Fruit fly (Drosophila melanogaster) whole organism, embryonic: ENCODE data around the gene Or7a.
A peak's percentile ranks its signal among the peaks of the same experiment; 100 is the strongest.

Source experiments
- BEAF-32 ChIP-seq: fragments of 200-800 bp; sonication (Bioruptor generic); optimal IDR thresholded peaks from 3 replicates; lab custom pipeline; 2017; ENCODE audit warnings: missing biosample characterization, missing genetic modification characterization, mild to moderate bottlenecking, moderate library complexity, missing genetic modification reagents
- CG11247 ChIP-seq: fragments of 200-800 bp; sonication (Bioruptor generic); IDR thresholded peaks from 2 replicates; pipeline ENCODE4 v1.3.6; 2022; ENCODE audit warnings: missing biosample characterization, missing genetic modification characterization
- CG11696 ChIP-seq: fragments of 200-800 bp; sonication (Bioruptor generic); IDR thresholded peaks from 2 replicates; pipeline ENCODE4 v1.3.6; 2022; ENCODE audit warnings: missing biosample characterization, missing genetic modification characterization
- CG13296 ChIP-seq: fragments of 200-800 bp; sonication (Bioruptor generic); optimal IDR thresholded peaks from 3 replicates; lab custom pipeline; 2018; ENCODE audit warnings: missing biosample characterization, mild to moderate bottlenecking, missing genetic modification characterization
- CG1602 ChIP-seq: fragments of 200-800 bp; sonication (Bioruptor generic); optimal IDR thresholded peaks from 3 replicates; lab custom pipeline; 2016; ENCODE audit warnings: missing biosample characterization, missing genetic modification characterization
- CG16815 ChIP-seq: fragments of 200-800 bp; sonication (Bioruptor generic); optimal IDR thresholded peaks from 3 replicates; lab custom pipeline; 2017; ENCODE audit warnings: missing biosample characterization, mild to moderate bottlenecking, missing genetic modification characterization
- CG17359 ChIP-seq: fragments of 200-800 bp; sonication (Bioruptor generic); optimal IDR thresholded peaks from 3 replicates; lab custom pipeline; 2018; ENCODE audit warnings: missing biosample characterization, mild to moderate bottlenecking, missing genetic modification characterization, moderate library complexity
- CG17829 ChIP-seq: fragments of 200-800 bp; optimal IDR thresholded peaks from 2 replicates; lab custom pipeline; 2019; ENCODE audit warnings: missing biosample characterization, mild to moderate bottlenecking, missing genetic modification characterization, moderate library complexity
- CG2712 ChIP-seq: fragments of 200-800 bp; optimal IDR thresholded peaks from 3 replicates; lab custom pipeline; 2019; ENCODE audit warnings: missing biosample characterization, mild to moderate bottlenecking, missing genetic modification characterization, moderate library complexity
- CG31224 ChIP-seq: fragments of 200-800 bp; sonication (Bioruptor generic); IDR thresholded peaks from 2 replicates; pipeline ENCODE4 v1.3.6; 2022; ENCODE audit warnings: missing biosample characterization, missing genetic modification characterization
- CG33557 ChIP-seq: fragments of 200-800 bp; sonication (Bioruptor generic); optimal IDR thresholded peaks from 2 replicates; lab custom pipeline; 2019; ENCODE audit warnings: missing biosample characterization, mild to moderate bottlenecking, missing genetic modification characterization, moderate library complexity
- CG43689 ChIP-seq: fragments of 200-800 bp; sonication (Bioruptor generic); IDR thresholded peaks from 2 replicates; pipeline ENCODE4 v1.3.6; 2022; ENCODE audit warnings: missing biosample characterization, missing genetic modification characterization
- CG4854 ChIP-seq: fragments of 200-800 bp; sonication (Bioruptor generic); optimal IDR thresholded peaks from 2 replicates; lab custom pipeline; 2016; ENCODE audit warnings: missing biosample characterization, missing genetic modification characterization, inconsistent platforms
- CG6813 ChIP-seq: fragments of 200-800 bp; sonication (Bioruptor generic); optimal IDR thresholded peaks from 2 replicates; lab custom pipeline; 2017; ENCODE audit warnings: missing biosample characterization, missing genetic modification characterization, mild to moderate bottlenecking, moderate library complexity, missing genetic modification reagents
- CG7271 ChIP-seq: fragments of 200-800 bp; sonication (Bioruptor generic); optimal IDR thresholded peaks from 2 replicates; lab custom pipeline; 2018; ENCODE audit warnings: missing biosample characterization, mild to moderate bottlenecking, missing genetic modification characterization, moderate library complexity
- CG7556 ChIP-seq: fragments of 200-800 bp; sonication (Bioruptor generic); optimal IDR thresholded peaks from 2 replicates; lab custom pipeline; 2017; ENCODE audit warnings: missing biosample characterization, mild to moderate bottlenecking, missing genetic modification characterization
- CG7987 ChIP-seq: fragments of 200-800 bp; sonication (Bioruptor generic); optimal IDR thresholded peaks from 2 replicates; lab custom pipeline; 2018; ENCODE audit warnings: missing biosample characterization, mild to moderate bottlenecking, missing genetic modification characterization, moderate library complexity
- CG8290 ChIP-seq, 3 experiments: fragments of 200-800 bp; sonication (Bioruptor generic); optimal IDR thresholded peaks; 2 replicates each; lab custom pipeline; 2016 to 2019; ENCODE audit warnings: missing biosample characterization in 3 of 3, missing genetic modification characterization in 3 of 3, mild to moderate bottlenecking in 2 of 3, moderate library complexity in 1 of 3
- CkIIα-i1 ChIP-seq: fragments of 200-800 bp; sonication (Bioruptor generic); IDR thresholded peaks from 2 replicates; pipeline ENCODE4 v1.3.6; 2022; ENCODE audit warnings: missing biosample characterization, missing genetic modification characterization
- Dref ChIP-seq: fragments of 200-800 bp; sonication (Bioruptor generic); IDR thresholded peaks from 2 replicates; pipeline ENCODE4 v1.3.6; 2022; ENCODE audit warnings: missing biosample characterization, missing genetic modification characterization
- Eip74EF ChIP-seq, 2 experiments: fragments of 200-800 bp in 1 of 2; fragments of >200 bp in 1 of 2; sonication (Bioruptor generic) in 1 of 2; optimal IDR thresholded peaks; 2 replicates each; lab custom pipeline; 2017 to 2019; ENCODE audit warnings: missing biosample characterization in 2 of 2, missing genetic modification characterization in 2 of 2, mild to moderate bottlenecking in 1 of 2, moderate library complexity in 1 of 2
- Ets65A ChIP-seq: fragments of 200-800 bp; sonication (Bioruptor generic); peaks from one replicate; lab custom pipeline; 2016; ENCODE audit warnings: missing biosample characterization, missing genetic modification characterization
- H2.0 ChIP-seq: fragments of 200-800 bp; sonication (Bioruptor generic); IDR thresholded peaks from 2 replicates; pipeline ENCODE4 v1.3.6; 2022; ENCODE audit warnings: missing biosample characterization, missing genetic modification characterization
- HLH54F ChIP-seq: fragments of 200-800 bp; sonication (Bioruptor generic); optimal IDR thresholded peaks from 3 replicates; lab custom pipeline; 2016; ENCODE audit warnings: missing biosample characterization, missing genetic modification characterization
- Jarid2 ChIP-seq: fragments of 200-800 bp; sonication (Bioruptor generic); optimal IDR thresholded peaks from 3 replicates; lab custom pipeline; 2017; ENCODE audit warnings: mild to moderate bottlenecking, missing biosample characterization, missing genetic modification reagents, missing genetic modification characterization
- Med ChIP-seq: fragments of 200-800 bp; sonication (Bioruptor generic); peaks from one replicate; lab custom pipeline; 2016; ENCODE audit warnings: missing biosample characterization, missing genetic modification characterization, mild to moderate bottlenecking, inconsistent platforms, moderate library complexity
- Meics ChIP-seq: fragments of 200-800 bp; sonication (Bioruptor generic); optimal IDR thresholded peaks from 2 replicates; lab custom pipeline; 2017; ENCODE audit warnings: missing biosample characterization, mild to moderate bottlenecking, missing genetic modification characterization
- Mes4 ChIP-seq: fragments of 200-800 bp; sonication (Bioruptor generic); optimal IDR thresholded peaks from 2 replicates; lab custom pipeline; 2016; ENCODE audit warnings: missing biosample characterization, missing genetic modification characterization
- NFAT ChIP-seq: fragments of 200-800 bp; sonication (Bioruptor generic); IDR thresholded peaks from 2 replicates; pipeline ENCODE4 v1.3.6; 2022; ENCODE audit warnings: missing biosample characterization, missing genetic modification characterization
- NK7.1 ChIP-seq: fragments of 200-800 bp; sonication (Bioruptor generic); optimal IDR thresholded peaks from 3 replicates; lab custom pipeline; 2016; ENCODE audit warnings: missing biosample characterization, missing genetic modification characterization
- Nf-YB ChIP-seq: fragments of 200-800 bp; sonication (Bioruptor generic); optimal IDR thresholded peaks from 3 replicates; lab custom pipeline; 2019; ENCODE audit warnings: missing biosample characterization, mild to moderate bottlenecking, missing genetic modification characterization, moderate library complexity
- Oaz ChIP-seq: fragments of 200-800 bp; sonication (Bioruptor generic); IDR thresholded peaks from 2 replicates; pipeline ENCODE4 v1.3.6; 2022; ENCODE audit warnings: missing biosample characterization, missing genetic modification characterization
- ap ChIP-seq: fragments of 200-800 bp; sonication (Bioruptor generic); IDR thresholded peaks from 2 replicates; pipeline ENCODE4 v1.3.6; 2022; ENCODE audit warnings: missing biosample characterization, missing genetic modification characterization
- bigmax ChIP-seq: fragments of 200-800 bp; sonication (Bioruptor generic); optimal IDR thresholded peaks from 2 replicates; lab custom pipeline; 2018; ENCODE audit warnings: missing biosample characterization, mild to moderate bottlenecking, missing genetic modification characterization
- chn ChIP-seq: fragments of 200-800 bp; sonication (Bioruptor generic); optimal IDR thresholded peaks from 2 replicates; lab custom pipeline; 2016; ENCODE audit warnings: missing biosample characterization, missing genetic modification characterization
- eyg ChIP-seq: fragments of 200-800 bp; sonication (Bioruptor generic); optimal IDR thresholded peaks from 3 replicates; lab custom pipeline; 2016; ENCODE audit warnings: missing biosample characterization, missing genetic modification characterization
- gro ChIP-seq: fragments of 200-800 bp; sonication (Bioruptor generic); optimal IDR thresholded peaks from 2 replicates; lab custom pipeline; 2016; ENCODE audit warnings: missing biosample characterization, missing genetic modification characterization
- ken ChIP-seq: fragments of 200-800 bp; sonication (Bioruptor generic); IDR thresholded peaks from 3 replicates; pipeline ENCODE4 v1.3.6; 2022; ENCODE audit warnings: missing biosample characterization, missing genetic modification characterization
- lov ChIP-seq, 2 experiments: fragments of 200-800 bp in 1 of 2; fragments of >200 bp in 1 of 2; sonication (Bioruptor generic) in 1 of 2; IDR thresholded peaks in 1 of 2; optimal IDR thresholded peaks in 1 of 2; 2 replicates in 1 of 2; 3 replicates in 1 of 2; pipeline versions ENCODE4 v1.3.6 to Lab custom; 2017 to 2022; ENCODE audit warnings: missing biosample characterization in 1 of 2, missing genetic modification characterization in 1 of 2
- org-1 ChIP-seq: fragments of 200-800 bp; sonication (Bioruptor generic); optimal IDR thresholded peaks from 2 replicates; lab custom pipeline; 2017; ENCODE audit warnings: missing biosample characterization, missing genetic modification characterization
- otp ChIP-seq: fragments of 200-800 bp; sonication (Bioruptor generic); IDR thresholded peaks from 3 replicates; pipeline ENCODE4, ENCODE4 v1.3.6; 2022; ENCODE audit warnings: missing biosample characterization, missing genetic modification characterization
- pb ChIP-seq: fragments of 200-800 bp; sonication (Bioruptor generic); optimal IDR thresholded peaks from 3 replicates; lab custom pipeline; 2016; ENCODE audit warnings: missing biosample characterization, missing genetic modification characterization
- pita ChIP-seq: fragments of 200-800 bp; sonication (Bioruptor generic); optimal IDR thresholded peaks from 2 replicates; lab custom pipeline; 2017; ENCODE audit warnings: missing biosample characterization, mild to moderate bottlenecking, missing genetic modification characterization
- row ChIP-seq: fragments of 200-800 bp; sonication (Bioruptor generic); IDR thresholded peaks from 3 replicates; pipeline ENCODE4 v1.3.6; 2022; ENCODE audit warnings: missing biosample characterization, missing genetic modification characterization
- seq ChIP-seq: fragments of 200-800 bp; sonication (Bioruptor generic); IDR thresholded peaks from 2 replicates; pipeline ENCODE4 v1.3.6; 2022; ENCODE audit warnings: missing biosample characterization, missing genetic modification characterization
- stwl ChIP-seq: fragments of 200-800 bp; sonication (Bioruptor generic); optimal IDR thresholded peaks from 3 replicates; lab custom pipeline; 2018; ENCODE audit warnings: missing biosample characterization, mild to moderate bottlenecking, missing genetic modification characterization, moderate library complexity
- wdn ChIP-seq: fragments of 200-800 bp; sonication (Bioruptor generic); IDR thresholded peaks from 2 replicates; pipeline ENCODE4 v1.3.6; 2022; ENCODE audit warnings: missing biosample characterization, missing genetic modification characterization
- z ChIP-seq: fragments of 200-800 bp; sonication (Bioruptor generic); IDR thresholded peaks from 3 replicates; pipeline ENCODE4 v1.3.6; 2022; ENCODE audit warnings: missing biosample characterization, missing genetic modification characterization

Or7a gene

DNA sequence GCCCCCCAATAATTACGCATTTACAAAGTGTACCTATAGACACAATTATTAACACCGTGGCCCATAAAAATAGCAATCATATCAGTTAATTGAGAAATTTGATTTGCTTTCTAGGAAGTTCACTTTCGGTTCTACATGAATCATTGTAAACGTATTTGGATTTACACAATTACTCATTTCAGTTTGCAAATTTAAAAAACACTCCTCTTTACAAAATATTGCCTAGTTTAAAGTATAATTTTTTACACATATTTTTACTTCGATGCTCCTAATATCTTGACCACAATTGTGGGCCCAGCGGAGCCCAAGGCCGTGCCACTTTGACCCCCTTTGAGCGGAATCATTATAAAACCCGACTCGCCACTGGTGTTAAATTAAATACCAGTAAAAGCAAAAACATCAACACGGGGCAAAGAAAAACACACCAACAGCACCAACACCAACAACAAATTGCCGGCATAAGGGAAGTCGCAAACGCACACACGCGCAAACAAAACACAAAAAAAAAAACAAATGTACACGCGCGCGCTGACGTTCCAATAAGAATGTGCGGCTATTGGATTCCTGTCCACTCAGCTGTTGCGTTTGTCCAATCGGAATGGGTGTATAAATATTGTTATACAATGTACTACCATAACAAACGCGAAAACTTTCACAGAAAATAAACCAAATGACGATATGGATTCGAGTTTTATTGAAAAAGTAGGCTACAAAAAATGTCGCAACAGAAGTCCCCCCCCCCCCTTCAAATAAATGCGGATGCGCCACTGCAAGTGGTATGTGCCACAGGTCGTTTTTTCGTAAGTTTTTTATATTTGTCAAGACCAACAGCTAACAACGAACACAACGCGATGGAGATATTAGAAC is 50.8 kb downstream of the Or7a start (continued):
- TF ChIP-seq CG6813 = peak; percentile 48
- TF ChIP-seq gro (GFP tag; lab: Kevin White, UChicago) = peak; percentile 32
- TF ChIP-seq CG1602 (GFP tag; lab: Kevin White, UChicago) = peak; percentile 24
- peak; percentile 11; the same call in 1 of the 2 replicates for TF ChIP-seq H2.0 (GFP tag; lab: Robert Waterston, UW)
- TF ChIP-seq CG13296 (GFP tag; lab: Kevin White, UChicago) = peak; percentile 78
- TF ChIP-seq CG31224 = peak; percentile 62
- TF ChIP-seq row (GFP tag; lab: Robert Waterston, UW) = peak; percentile 76
- TF ChIP-seq CG4854 (GFP tag; lab: Kevin White, UChicago) = peak; percentile 15
- no peak for TF ChIP-seq Nf-YB (GFP tag; lab: Kevin White, UChicago)
- TF ChIP-seq ap (GFP tag; lab: Robert Waterston, UW) = peak; percentile 68; the same call in 1 of the 2 replicates
- peak; percentile 56 for TF ChIP-seq CG2712 (tag; lab: Kevin White, UChicago)
- TF ChIP-seq Meics = peak; percentile 82
- no peak for TF ChIP-seq lov (optimal IDR thresholded peaks at IDR 0.05; lab: Kevin White, UChicago)
- no peak for TF ChIP-seq lov (GFP tag; IDR thresholded peaks at IDR 0.05; lab: Robert Waterston, UW)
- no peak for TF ChIP-seq wdn
- 0 out of 2 replicates have a peak, but pooled peaks have one; percentile 32 for TF ChIP-seq CG11247 (GFP tag; lab: Robert Waterston, UW)
- TF ChIP-seq CG8290 (GFP tag; optimal IDR thresholded peaks at IDR 0.05; lab: Kevin White, UChicago) = no peak
- peak in 1 of 2 experiments; percentile 59 for TF ChIP-seq CG8290 (tag; optimal IDR thresholded peaks at IDR 0.05; lab: Kevin White, UChicago)
- TF ChIP-seq chn (GFP tag; lab: Kevin White, UChicago) = peak; percentile 37
- no peak for TF ChIP-seq Dref
- TF ChIP-seq BEAF-32 (GFP tag; lab: Kevin White, UChicago) = no peak
- TF ChIP-seq bigmax (GFP tag; lab: Kevin White, UChicago) = no peak
- TF ChIP-seq Mes4 (GFP tag; lab: Kevin White, UChicago) = peak; percentile 47
- TF ChIP-seq CG33557 (GFP tag; lab: Kevin White, UChicago) = no peak
- no peak for TF ChIP-seq CG43689 (GFP tag; lab: Robert Waterston, UW)
- no peak for TF ChIP-seq stwl (tag; lab: Kevin White, UChicago)
- no peak for TF ChIP-seq pita (GFP tag; lab: Kevin White, UChicago)
- TF ChIP-seq CG7556 = peak; percentile 74
- no peak for TF ChIP-seq CG7987 (GFP tag; lab: Kevin White, UChicago)
- TF ChIP-seq Ets65A = peak; percentile 88
- peak; percentile 31; the same call in 1 of the 2 replicates for TF ChIP-seq Oaz (GFP tag; lab: Robert Waterston, UW)
- TF ChIP-seq eyg = peak; percentile 7
- TF ChIP-seq org-1 (GFP tag; lab: Kevin White, UChicago) = peak; percentile 58
- peak; percentile 86 for TF ChIP-seq Med (GFP tag; lab: Kevin White, UChicago)
- peak; percentile 33 for TF ChIP-seq HLH54F (GFP tag; lab: Kevin White, UChicago)
- peak; percentile 51; the same call in 1 of the 2 replicates for TF ChIP-seq seq (GFP tag; lab: Robert Waterston, UW)
- peak; percentile 78 for TF ChIP-seq CG11696 (GFP tag; lab: Robert Waterston, UW)
- TF ChIP-seq CG17359 (tag; lab: Kevin White, UChicago) = peak; percentile 62
- TF ChIP-seq CG16815 (GFP tag; lab: Kevin White, UChicago) = no peak
- TF ChIP-seq NFAT (GFP tag; lab: Robert Waterston, UW) = no peak
- no peak for TF ChIP-seq CG7271 (tag; lab: Kevin White, UChicago)
- no peak for TF ChIP-seq otp (GFP tag; lab: Robert Waterston, UW)
- TF ChIP-seq NK7.1 (GFP tag; lab: Kevin White, UChicago) = peak; percentile 30
- no peak for TF ChIP-seq z (GFP tag; lab: Robert Waterston, UW)
- TF ChIP-seq CkIIα-i1 = no peak
- TF ChIP-seq ken = no peak
- peak; percentile 41 for TF ChIP-seq CG17829
- TF ChIP-seq Eip74EF (GFP tag; optimal IDR thresholded peaks at IDR 0.05; lab: Kevin White, UChicago) = peak in 1 of 2 experiments; percentile 19
- peak; percentile 25 for TF ChIP-seq Jarid2 (GFP tag; lab: Kevin White, UChicago)
- peak; percentile 41 for TF ChIP-seq pb (GFP tag; lab: Kevin White, UChicago)
